Fruit fly (Drosophila melanogaster) whole organism, prepupa: Measurements from ENCODE around the gene slpr.

Source experiments
- Blimp-1 ChIP-seq: fragments of 200-800 bp; sonication (Bioruptor generic); optimal IDR thresholded peaks from 3 replicates; lab custom pipeline; 2017; ENCODE audit warnings: missing biosample characterization, missing genetic modification characterization, mild to moderate bottlenecking, moderate library complexity, missing genetic modification reagents
- CG10631 ChIP-seq: fragments of 200-800 bp; sonication (Bioruptor generic); optimal IDR thresholded peaks from 2 replicates; lab custom pipeline; 2016; ENCODE audit warnings: missing biosample characterization, missing genetic modification characterization
- CG10669 ChIP-seq: fragments of 200-800 bp; sonication (Bioruptor generic); optimal IDR thresholded peaks from 3 replicates; lab custom pipeline; 2018; ENCODE audit warnings: missing biosample characterization, mild to moderate bottlenecking, missing genetic modification characterization, moderate library complexity
- CG11294 ChIP-seq: fragments of 200-800 bp; sonication (Bioruptor generic); IDR thresholded peaks from 2 replicates; pipeline ENCODE4 v1.3.6; 2022; ENCODE audit warnings: missing biosample characterization, missing genetic modification characterization
- CG11762 ChIP-seq: fragments of 200-800 bp; sonication (Bioruptor generic); optimal IDR thresholded peaks from 3 replicates; lab custom pipeline; 2016; ENCODE audit warnings: missing biosample characterization, missing genetic modification characterization; ENCODE audit not compliant: insufficient read depth
- CG11902 ChIP-seq: fragments of 200-800 bp; sonication (Bioruptor generic); optimal IDR thresholded peaks from 3 replicates; lab custom pipeline; 2016; ENCODE audit warnings: missing biosample characterization, missing genetic modification characterization
- CG15336 ChIP-seq: fragments of 200-800 bp; sonication (Bioruptor generic); IDR thresholded peaks from 2 replicates; pipeline ENCODE4 v1.3.6; 2022; ENCODE audit warnings: missing biosample characterization, missing genetic modification characterization
- CG1621 ChIP-seq: fragments of 200-800 bp; sonication (Bioruptor generic); optimal IDR thresholded peaks from 3 replicates; lab custom pipeline; 2018; ENCODE audit warnings: missing biosample characterization, mild to moderate bottlenecking, missing genetic modification characterization
- CG3032 ChIP-seq: fragments of 200-800 bp; optimal IDR thresholded peaks from 2 replicates; lab custom pipeline; 2019; ENCODE audit warnings: missing biosample characterization, mild to moderate bottlenecking, missing genetic modification characterization, moderate library complexity
- CG31627 ChIP-seq: fragments of 200-800 bp; sonication (Bioruptor generic); optimal IDR thresholded peaks from 3 replicates; lab custom pipeline; 2016; ENCODE audit warnings: missing biosample characterization, missing genetic modification characterization
- CG32006 ChIP-seq: fragments of 200-800 bp; sonication (Bioruptor generic); optimal IDR thresholded peaks from 3 replicates; lab custom pipeline; 2017; ENCODE audit warnings: missing biosample characterization, mild to moderate bottlenecking, missing genetic modification characterization
- CG34406 ChIP-seq: fragments of 200-800 bp; sonication (Bioruptor generic); optimal IDR thresholded peaks from 3 replicates; lab custom pipeline; 2016; ENCODE audit warnings: missing biosample characterization, missing genetic modification characterization
- CG3919 ChIP-seq: fragments of 200-800 bp; sonication (Bioruptor generic); optimal IDR thresholded peaks from 3 replicates; lab custom pipeline; 2016; ENCODE audit warnings: missing biosample characterization, missing genetic modification characterization
- CG4318 ChIP-seq: fragments of 200-800 bp; sonication (Bioruptor generic); optimal IDR thresholded peaks from 3 replicates; lab custom pipeline; 2017; ENCODE audit warnings: missing biosample characterization, mild to moderate bottlenecking, missing genetic modification characterization
- CG6163 ChIP-seq: fragments of 200-800 bp; sonication (Bioruptor generic); IDR thresholded peaks from 3 replicates; pipeline ENCODE4 v1.3.6; 2022; ENCODE audit warnings: missing biosample characterization, missing genetic modification characterization
- CG6276 ChIP-seq: fragments of 200-800 bp; sonication (Bioruptor generic); optimal IDR thresholded peaks from 2 replicates; lab custom pipeline; 2017; ENCODE audit warnings: missing biosample characterization, mild to moderate bottlenecking, missing genetic modification characterization
- CG7368 ChIP-seq: fragments of 200-800 bp; sonication (Bioruptor generic); optimal IDR thresholded peaks from 3 replicates; lab custom pipeline; 2016; ENCODE audit warnings: missing biosample characterization, missing genetic modification characterization
- CG8119 ChIP-seq: fragments of 200-800 bp; sonication (Bioruptor generic); IDR thresholded peaks from 3 replicates; pipeline ENCODE4 v1.3.6; 2022; ENCODE audit warnings: missing biosample characterization, missing genetic modification characterization
- CG9139 ChIP-seq: fragments of 200-800 bp; sonication (Bioruptor generic); optimal IDR thresholded peaks from 3 replicates; lab custom pipeline; 2017; ENCODE audit warnings: missing biosample characterization, mild to moderate bottlenecking, missing genetic modification characterization
- Eip75B ChIP-seq: fragments of 200-800 bp; sonication (Bioruptor generic); optimal IDR thresholded peaks from 3 replicates; lab custom pipeline; 2016; ENCODE audit warnings: missing biosample characterization, missing genetic modification characterization
- Eip78C ChIP-seq: fragments of 200-800 bp; sonication (Bioruptor generic); peaks from one replicate; lab custom pipeline; 2016; ENCODE audit warnings: missing biosample characterization, missing genetic modification characterization
- Eip93F ChIP-seq: fragments of 200-800 bp; sonication (Bioruptor generic); optimal IDR thresholded peaks from 2 replicates; lab custom pipeline; 2016; ENCODE audit warnings: missing biosample characterization, mild to moderate bottlenecking, missing genetic modification characterization
- Ets21C ChIP-seq: fragments of 200-800 bp; sonication (Bioruptor generic); optimal IDR thresholded peaks from 3 replicates; lab custom pipeline; 2016; ENCODE audit warnings: missing biosample characterization, missing genetic modification characterization
- Ets96B ChIP-seq: fragments of 200-800 bp; optimal IDR thresholded peaks from 2 replicates; lab custom pipeline; 2019; ENCODE audit warnings: missing biosample characterization, mild to moderate bottlenecking, missing genetic modification characterization, moderate library complexity
- Hr38 ChIP-seq: sonication (Bioruptor generic); optimal IDR thresholded peaks from 2 replicates; lab custom pipeline; 2016; ENCODE audit warnings: missing biosample characterization, missing genetic modification characterization
- Hr39 ChIP-seq: fragments of 200-800 bp; sonication (Bioruptor generic); optimal IDR thresholded peaks from 2 replicates; lab custom pipeline; 2016; ENCODE audit warnings: missing biosample characterization, missing genetic modification characterization
- Lpt ChIP-seq: fragments of 200-800 bp; sonication (Bioruptor generic); optimal IDR thresholded peaks from 3 replicates; lab custom pipeline; 2016; ENCODE audit warnings: missing biosample characterization, missing genetic modification characterization
- OdsH ChIP-seq: fragments of 200-800 bp; sonication (Bioruptor generic); optimal IDR thresholded peaks from 3 replicates; lab custom pipeline; 2016; ENCODE audit warnings: missing biosample characterization, missing genetic modification characterization
- Smox ChIP-seq: fragments of 200-800 bp; sonication (Bioruptor generic); optimal IDR thresholded peaks from 3 replicates; lab custom pipeline; 2016; ENCODE audit warnings: missing biosample characterization, missing genetic modification characterization
- Sox15 ChIP-seq: fragments of 200-800 bp; sonication (Bioruptor generic); optimal IDR thresholded peaks from 3 replicates; lab custom pipeline; 2016; ENCODE audit warnings: missing biosample characterization, missing genetic modification characterization
- achi ChIP-seq: fragments of 200-800 bp; sonication (Bioruptor generic); optimal IDR thresholded peaks from 3 replicates; lab custom pipeline; 2016; ENCODE audit warnings: missing biosample characterization, missing genetic modification characterization
- cyc ChIP-seq: fragments of 200-800 bp; sonication (Bioruptor generic); optimal IDR thresholded peaks from 3 replicates; lab custom pipeline; 2016; ENCODE audit warnings: missing biosample characterization, missing genetic modification characterization
- dac ChIP-seq: fragments of 200-800 bp; sonication (Bioruptor generic); optimal IDR thresholded peaks from 2 replicates; lab custom pipeline; 2017; ENCODE audit warnings: missing biosample characterization, mild to moderate bottlenecking, missing genetic modification characterization
- dsx ChIP-seq: fragments of 200-800 bp; optimal IDR thresholded peaks from 3 replicates; lab custom pipeline; 2019; ENCODE audit warnings: missing biosample characterization, mild to moderate bottlenecking, missing genetic modification characterization, moderate library complexity; ENCODE audit not compliant: poor library complexity, severe bottlenecking
- eg ChIP-seq: fragments of 200-800 bp; sonication (Bioruptor generic); IDR thresholded peaks from 3 replicates; pipeline ENCODE4 v1.3.6; 2022; ENCODE audit warnings: missing biosample characterization, missing genetic modification characterization
- esn ChIP-seq: fragments of 200-800 bp; sonication (Bioruptor generic); optimal IDR thresholded peaks from 2 replicates; lab custom pipeline; 2016; ENCODE audit warnings: missing biosample characterization, mild to moderate bottlenecking, missing genetic modification characterization, moderate library complexity
- fkh ChIP-seq: fragments of 200-800 bp; sonication (Bioruptor generic); optimal IDR thresholded peaks from 3 replicates; lab custom pipeline; 2017; ENCODE audit warnings: missing biosample characterization, mild to moderate bottlenecking, missing genetic modification characterization, moderate library complexity
- net ChIP-seq: fragments of 200-800 bp; sonication (Bioruptor generic); optimal IDR thresholded peaks from 3 replicates; lab custom pipeline; 2016; ENCODE audit warnings: missing biosample characterization, missing genetic modification characterization
- pdm3 ChIP-seq: fragments of 200-800 bp; sonication (Bioruptor generic); optimal IDR thresholded peaks from 3 replicates; lab custom pipeline; 2016; ENCODE audit warnings: missing biosample characterization, missing genetic modification characterization
- salr ChIP-seq, 2 experiments: fragments of 200-800 bp; sonication (Bioruptor generic); optimal IDR thresholded peaks; 3 replicates each; lab custom pipeline; 2016 to 2018; ENCODE audit warnings: missing biosample characterization in 2 of 2, missing genetic modification characterization in 2 of 2, mild to moderate bottlenecking in 1 of 2
- ss ChIP-seq, 2 experiments: fragments of 200-800 bp; sonication (Bioruptor generic); optimal IDR thresholded peaks; 2 replicates in 1 of 2; 3 replicates in 1 of 2; lab custom pipeline; 2017 to 2018; ENCODE audit warnings: mild to moderate bottlenecking in 2 of 2, missing biosample characterization in 2 of 2, missing genetic modification characterization in 2 of 2, moderate library complexity in 1 of 2
- topi ChIP-seq: fragments of 200-800 bp; sonication (Bioruptor generic); optimal IDR thresholded peaks from 3 replicates; lab custom pipeline; 2016; ENCODE audit warnings: missing biosample characterization, missing genetic modification characterization
- vri ChIP-seq: fragments of 200-800 bp; sonication (Bioruptor generic); optimal IDR thresholded peaks from 3 replicates; lab custom pipeline; 2016; ENCODE audit warnings: missing biosample characterization, mild to moderate bottlenecking, missing genetic modification characterization

slpr gene

DNA sequence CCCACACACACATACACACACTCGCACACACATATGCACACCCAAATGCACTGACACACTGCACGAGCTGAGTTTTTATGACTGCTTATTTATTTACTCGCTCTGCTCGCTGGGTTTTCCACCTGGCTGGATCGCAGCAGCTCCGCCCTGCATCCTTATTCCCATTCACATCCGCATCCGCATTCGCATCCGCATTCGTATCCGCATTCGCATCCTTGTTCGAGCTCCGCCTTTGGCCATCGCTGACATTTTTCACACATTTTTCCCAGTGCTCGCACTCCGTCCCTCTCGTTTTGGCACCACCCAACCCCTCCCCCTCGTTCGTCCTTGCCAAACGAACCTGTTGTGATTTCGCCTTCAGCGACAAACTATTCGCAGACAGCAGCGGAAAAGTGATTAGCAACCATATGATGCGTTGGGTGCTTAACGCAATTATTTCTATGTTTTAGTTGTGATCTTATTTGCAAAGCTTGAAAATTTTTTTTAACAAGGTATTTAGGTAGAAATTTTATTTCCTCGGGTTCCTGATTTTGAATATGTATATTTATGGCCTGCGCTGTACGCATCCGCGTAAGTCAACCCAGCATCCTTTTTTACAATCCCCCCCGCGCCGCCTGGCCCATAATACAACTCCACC is 34.2 kb upstream of the slpr start (continued):
- TF ChIP-seq CG31627 (GFP tag; lab: Kevin White, UChicago) (peak; percentile 43), CG7368 (GFP tag; lab: Kevin White, UChicago) (peak; percentile 48), CG6163 (GFP tag; lab: Robert Waterston, UW) (peak; percentile 87), Hr38 (GFP tag; lab: Kevin White, UChicago) (no peak), CG10669 (GFP tag; lab: Kevin White, UChicago) (peak; percentile 84), Lpt (GFP tag; lab: Kevin White, UChicago) (peak; percentile 58), Smox (GFP tag; lab: Kevin White, UChicago) (peak; percentile 42), topi (GFP tag; lab: Kevin White, UChicago) (peak; percentile 52), Eip93F (GFP tag; lab: Kevin White, UChicago) (no peak), CG8119 (GFP tag; lab: Robert Waterston, UW) (peak; percentile 76), dac (peak; percentile 3), Ets96B (tag; lab: Kevin White, UChicago) (peak; percentile 83), CG6276 (GFP tag; lab: Kevin White, UChicago) (peak; percentile 56), dsx (GFP tag; lab: Kevin White, UChicago) (peak; percentile 81), OdsH (GFP tag; lab: Kevin White, UChicago) (peak; percentile 53), Ets21C (GFP tag; lab: Kevin White, UChicago) (peak; percentile 22)

DNA sequence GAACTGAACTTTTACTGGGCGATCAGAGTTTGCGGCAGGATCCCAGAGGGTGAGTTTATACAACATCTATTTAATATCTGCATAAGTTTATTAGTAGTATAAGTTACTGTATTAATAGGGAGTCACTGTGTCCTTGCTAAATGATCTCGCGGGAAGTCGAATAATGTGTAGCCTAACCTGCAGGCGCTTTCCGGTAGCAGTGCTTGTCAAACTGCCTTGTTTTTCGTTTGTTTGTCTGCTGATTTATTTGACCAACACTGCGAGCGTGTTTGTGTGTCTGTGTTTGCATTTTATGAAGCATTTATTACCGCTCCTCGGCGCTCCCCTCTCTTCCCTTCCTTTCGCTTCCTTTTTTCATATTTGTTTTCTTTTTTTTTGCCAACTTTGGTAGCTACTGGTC is 33.6 kb upstream of the slpr start:
- TF ChIP-seq CG8119 (GFP tag; lab: Robert Waterston, UW) (no peak), CG10631 (GFP tag; lab: Kevin White, UChicago) (no peak), pdm3 (GFP tag; lab: Kevin White, UChicago) (no peak), Hr39 (GFP tag; lab: Kevin White, UChicago) (no peak), CG11762 (GFP tag; lab: Kevin White, UChicago) (no peak), cyc (no peak), Hr38 (GFP tag; lab: Kevin White, UChicago) (no peak), Eip78C (GFP tag; lab: Kevin White, UChicago) (peak; percentile 9), CG10669 (GFP tag; lab: Kevin White, UChicago) (no peak), eg (no peak), CG6163 (GFP tag; lab: Robert Waterston, UW) (peak; percentile 7; the same call in 1 of the 3 replicates), net (GFP tag; lab: Kevin White, UChicago) (no peak), CG7368 (GFP tag; lab: Kevin White, UChicago) (no peak), CG11902 (no peak), fkh (GFP tag; lab: Kevin White, UChicago) (peak; percentile 23), Blimp-1 (GFP tag; lab: Kevin White, UChicago) (no peak), CG3032 (tag; lab: Kevin White, UChicago) (no peak)

DNA sequence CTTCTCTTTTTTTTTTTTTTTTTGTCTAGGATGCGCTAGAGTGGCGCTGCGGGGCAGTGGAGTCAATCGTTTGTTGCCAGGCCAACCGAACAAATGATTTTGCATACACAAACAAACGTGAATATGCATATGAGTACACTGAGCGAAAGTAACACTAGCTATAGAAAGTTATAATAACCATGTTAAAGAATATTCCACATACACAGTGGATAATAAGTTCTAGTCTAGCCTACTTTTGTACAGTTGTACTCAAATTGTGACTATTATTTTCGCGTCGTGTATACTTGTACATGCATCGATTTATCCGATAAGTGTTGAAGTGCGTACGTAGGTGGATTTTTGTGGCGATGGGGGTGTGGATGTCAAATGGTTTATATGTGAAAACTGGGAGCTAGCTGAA is 30.1 kb upstream of the slpr start:
- no peak for TF ChIP-seq CG1621
- no peak for TF ChIP-seq CG34406 (GFP tag; lab: Kevin White, UChicago)
- no peak for TF ChIP-seq CG11762 (GFP tag; lab: Kevin White, UChicago)
- TF ChIP-seq net (GFP tag; lab: Kevin White, UChicago), result peak; percentile 16
- TF ChIP-seq Sox15 (GFP tag; lab: Kevin White, UChicago), result no peak
- peak; percentile 6 for TF ChIP-seq CG4318 (GFP tag; lab: Kevin White, UChicago)
- no peak for TF ChIP-seq CG9139 (GFP tag; lab: Kevin White, UChicago)
- no peak for TF ChIP-seq Eip75B (GFP tag; lab: Kevin White, UChicago)
- peak; percentile 46; the same call in 2 of the 3 replicates for TF ChIP-seq CG8119 (GFP tag; lab: Robert Waterston, UW)
- TF ChIP-seq ss (GFP tag; optimal IDR thresholded peaks at IDR 0.05; lab: Kevin White, UChicago), result no peak
- TF ChIP-seq CG7368 (GFP tag; lab: Kevin White, UChicago), result no peak
- TF ChIP-seq salr (GFP tag; optimal IDR thresholded peaks at IDR 0.05; lab: Kevin White, UChicago), result no peak
- TF ChIP-seq Blimp-1 (GFP tag; lab: Kevin White, UChicago), result no peak
- TF ChIP-seq CG15336 (GFP tag; lab: Robert Waterston, UW), result peak; percentile 56
- peak; percentile 26 for TF ChIP-seq CG3919
- TF ChIP-seq pdm3 (GFP tag; lab: Kevin White, UChicago), result peak; percentile 13
- no peak for TF ChIP-seq Ets21C (GFP tag; lab: Kevin White, UChicago)
- peak; percentile 9 for TF ChIP-seq CG10669 (GFP tag; lab: Kevin White, UChicago)
- no peak for TF ChIP-seq esn (GFP tag; lab: Kevin White, UChicago)
- no peak for TF ChIP-seq vri
- peak; percentile 40 for TF ChIP-seq CG6276 (GFP tag; lab: Kevin White, UChicago)
- TF ChIP-seq CG11294 (GFP tag; lab: Robert Waterston, UW), result no peak
- TF ChIP-seq cyc, result no peak
- no peak for TF ChIP-seq CG31627 (GFP tag; lab: Kevin White, UChicago)
- peak; percentile 51 for TF ChIP-seq CG32006 (GFP tag; lab: Kevin White, UChicago)
- no peak for TF ChIP-seq Eip93F (GFP tag; lab: Kevin White, UChicago)
- no peak for TF ChIP-seq CG3032 (tag; lab: Kevin White, UChicago)
- TF ChIP-seq achi (GFP tag; lab: Kevin White, UChicago), result peak; percentile 31
- TF ChIP-seq Eip78C (GFP tag; lab: Kevin White, UChicago), result peak; percentile 74
- no peak for TF ChIP-seq Hr38 (GFP tag; lab: Kevin White, UChicago)
